Fruit fly (Drosophila melanogaster) whole organism, embryonic: ENCODE data around the gene NKCC.

Experiments used
- CG30403 ChIP-seq: fragments of 200-800 bp; sonication (Bioruptor generic); optimal IDR thresholded peaks from 3 replicates; lab custom pipeline; 2016; ENCODE audit warnings: missing biosample characterization, missing genetic modification characterization
- CG4360 ChIP-seq: fragments of 200-800 bp; sonication (Bioruptor generic); IDR thresholded peaks from 2 replicates; pipeline ENCODE4 v1.3.6; 2022; ENCODE audit warnings: missing biosample characterization, missing genetic modification characterization
- CG43689 ChIP-seq: fragments of 200-800 bp; sonication (Bioruptor generic); IDR thresholded peaks from 2 replicates; pipeline ENCODE4 v1.3.6; 2022; ENCODE audit warnings: missing biosample characterization, missing genetic modification characterization
- cg ChIP-seq: fragments of 200-800 bp; sonication (Bioruptor generic); optimal IDR thresholded peaks from 3 replicates; lab custom pipeline; 2019; ENCODE audit warnings: missing biosample characterization, mild to moderate bottlenecking, missing genetic modification characterization, moderate library complexity
- ken ChIP-seq: fragments of 200-800 bp; sonication (Bioruptor generic); IDR thresholded peaks from 3 replicates; pipeline ENCODE4 v1.3.6; 2022; ENCODE audit warnings: missing biosample characterization, missing genetic modification characterization
- pita ChIP-seq: fragments of 200-800 bp; sonication (Bioruptor generic); optimal IDR thresholded peaks from 2 replicates; lab custom pipeline; 2017; ENCODE audit warnings: missing biosample characterization, mild to moderate bottlenecking, missing genetic modification characterization

- TF ChIP-seq pita (GFP tag; lab: Kevin White, UChicago): no peak
- TF ChIP-seq CG43689 (GFP tag; lab: Robert Waterston, UW): no peak
- TF ChIP-seq cg: peak; percentile 67
- no peak for TF ChIP-seq CG4360 (GFP tag; lab: Robert Waterston, UW)
- no peak for TF ChIP-seq ken (GFP tag; lab: Robert Waterston, UW)
- TF ChIP-seq CG30403: peak; percentile 50
These were observed 31.8 kb downstream of the NKCC start, which contains the start of the genes mRpL44 and Snr1 for dm6 chr3R:5470586-5471283.
